Worm (Caenorhabditis elegans) whole organism, early embryonic: Measurements from ENCODE around the gene scl-2.

Source experiments
- B0310.2 ChIP-seq: sonication (generic microtip); optimal IDR thresholded peaks from 2 replicates; lab custom pipeline; 2016; ENCODE audit warnings: mild to moderate bottlenecking, missing genetic modification characterization, missing compliant biosample characterization
- F13C5.2 ChIP-seq: sonication (generic microtip); optimal IDR thresholded peaks from 2 replicates; lab custom pipeline; 2017; ENCODE audit warnings: mild to moderate bottlenecking, missing genetic modification characterization, inconsistent platforms, missing compliant biosample characterization
- aly-1 ChIP-seq: sonication (generic microtip); optimal IDR thresholded peaks from 2 replicates; lab custom pipeline; 2016; ENCODE audit warnings: missing genetic modification characterization, missing compliant biosample characterization
- ama-1 ChIP-seq: fragments of 150-350 bp; optimal IDR thresholded peaks from 2 replicates; lab custom pipeline; 2014
- ceh-13 ChIP-seq: fragments of 200-800 bp; sonication (Bioruptor generic); optimal IDR thresholded peaks from 2 replicates; lab custom pipeline; 2018; ENCODE audit warnings: mild to moderate bottlenecking, missing genetic modification characterization, missing compliant biosample characterization
- ceh-36 ChIP-seq: sonication (generic microtip); optimal IDR thresholded peaks from 2 replicates; lab custom pipeline; 2016; ENCODE audit warnings: missing genetic modification characterization, inconsistent platforms, missing compliant biosample characterization
- ets-7 ChIP-seq: sonication (generic microtip); optimal IDR thresholded peaks from 2 replicates; lab custom pipeline; 2016; ENCODE audit warnings: missing genotype, missing genetic modification characterization, missing compliant biosample characterization
- flt-1 ChIP-seq: fragments of 200-800 bp; sonication (Bioruptor generic); IDR thresholded peaks from 2 replicates; pipeline ENCODE4 v1.3.6; 2022; ENCODE audit warnings: missing genetic modification characterization, missing compliant biosample characterization
- hmbx-1 ChIP-seq: sonication (generic microtip); optimal IDR thresholded peaks from 2 replicates; lab custom pipeline; 2016; ENCODE audit warnings: mild to moderate bottlenecking, missing genetic modification characterization, missing compliant biosample characterization
- hmg-4 ChIP-seq: fragments of 200-800 bp; sonication (Bioruptor generic); optimal IDR thresholded peaks from 2 replicates; lab custom pipeline; 2018; ENCODE audit warnings: mild to moderate bottlenecking, missing genetic modification characterization, missing compliant biosample characterization
- hnd-1 ChIP-seq: sonication (generic microtip); optimal IDR thresholded peaks from 2 replicates; lab custom pipeline; 2016; ENCODE audit warnings: missing genetic modification characterization, missing compliant biosample characterization
- pes-1 ChIP-seq: fragments of 200-800 bp; sonication (Bioruptor generic); IDR thresholded peaks from 2 replicates; pipeline ENCODE4 v1.3.6; 2022; ENCODE audit warnings: missing genetic modification reagents, missing genetic modification characterization, missing compliant biosample characterization
- scrt-1 ChIP-seq: fragments of 200-800 bp; sonication (Bioruptor generic); IDR thresholded peaks from 2 replicates; pipeline ENCODE4 v1.3.6; 2022; ENCODE audit warnings: missing genetic modification characterization, missing compliant biosample characterization
- sea-1 ChIP-seq: fragments of 200-800 bp; sonication (Bioruptor generic); conservative IDR thresholded peaks from 2 replicates; pipeline ENCODE4 v1.3.6; 2022; ENCODE audit warnings: missing genetic modification characterization, missing compliant biosample characterization
- tbx-11 ChIP-seq: fragments of 200-800 bp; sonication (Bioruptor generic); IDR thresholded peaks from 2 replicates; pipeline ENCODE4 v1.3.6; 2022; ENCODE audit warnings: missing genetic modification characterization, missing compliant biosample characterization
- tbx-37 ChIP-seq: fragments of 200-800 bp; sonication (Bioruptor generic); conservative IDR thresholded peaks from 2 replicates; pipeline ENCODE4 v1.3.6; 2022; ENCODE audit warnings: missing genetic modification reagents, missing genetic modification characterization, missing compliant biosample characterization
- tra-4 ChIP-seq: sonication (generic microtip); optimal IDR thresholded peaks from 2 replicates; lab custom pipeline; 2017; ENCODE audit warnings: missing genetic modification characterization, missing compliant biosample characterization

Gene scl-2

DNA sequence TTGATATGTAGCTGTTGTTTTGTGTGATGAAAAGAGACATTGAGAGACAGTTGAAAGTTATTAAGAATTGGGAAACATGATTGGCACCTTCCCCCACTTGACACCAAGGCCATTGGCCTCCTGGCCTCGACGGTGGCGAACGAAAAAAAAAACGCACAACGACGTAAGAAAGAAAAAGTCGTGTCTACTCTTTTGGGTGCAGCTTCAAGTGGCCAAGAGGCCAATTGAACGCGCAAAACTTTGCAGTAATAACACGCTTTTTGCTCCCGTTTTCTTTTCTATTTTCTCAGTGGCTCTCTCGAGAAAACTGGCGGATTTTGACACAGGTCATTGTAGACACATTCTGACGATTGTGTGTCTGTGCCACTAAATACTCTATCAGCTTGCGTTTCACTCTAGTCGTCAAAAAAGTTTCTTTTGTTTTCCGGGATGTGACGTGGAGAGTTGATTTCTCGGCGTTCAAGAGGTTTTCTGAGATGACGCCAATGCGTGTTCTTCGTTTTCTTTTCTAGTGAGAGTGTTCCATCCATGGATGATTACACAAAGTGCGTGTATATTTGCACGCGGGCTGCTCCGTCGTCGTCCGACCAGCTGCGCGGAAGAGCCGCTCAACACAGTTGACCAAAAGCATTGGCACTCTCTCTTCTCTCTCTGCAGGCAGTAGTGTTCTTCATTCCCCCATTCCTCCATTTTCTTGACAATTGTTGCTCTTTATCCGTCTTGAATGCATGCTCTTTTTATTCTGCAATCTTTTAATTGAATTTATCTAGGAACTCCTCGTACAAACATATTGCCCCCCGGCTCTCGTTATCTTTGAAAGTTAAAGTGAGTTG is 26.8 kb upstream of the scl-2 start:
- TF ChIP-seq F13C5.2 (tag; lab: Kevin White, UChicago) (peak; percentile 12), sea-1 (no peak; the same call in 1 of the 2 replicates), scrt-1 (GFP tag; lab: Robert Waterston, UW) (no peak), hmg-4 (GFP tag; lab: Kevin White, UChicago) (peak; percentile 43), tra-4 (no peak)

DNA sequence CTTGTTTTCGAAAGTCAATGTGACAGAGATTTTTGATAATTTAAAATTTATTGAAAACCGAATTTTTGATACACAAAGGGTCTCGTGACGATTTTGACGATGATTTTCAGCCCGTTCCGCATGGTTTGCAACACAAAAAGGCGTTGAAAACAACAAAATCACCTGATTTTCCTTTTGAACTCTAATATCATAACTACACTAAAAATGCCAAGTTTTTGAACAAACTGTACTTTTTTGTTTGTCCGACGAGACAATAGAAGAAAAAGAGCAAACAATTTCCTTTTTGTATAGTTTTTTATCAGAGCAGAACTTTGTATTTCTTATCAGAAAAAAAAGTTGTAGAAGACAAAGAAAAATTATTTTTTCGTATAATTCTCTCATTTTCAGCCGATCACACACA is 25.4 kb upstream of the scl-2 start:
- no peak for TF ChIP-seq ceh-36 (tag; lab: Kevin White, UChicago)
- TF ChIP-seq pes-1 (GFP tag; lab: Robert Waterston, UW): no peak
- TF ChIP-seq tbx-11 (GFP tag; lab: Robert Waterston, UW): no peak
- TF ChIP-seq B0310.2 (tag; lab: Kevin White, UChicago): no peak
- TF ChIP-seq ceh-13 (GFP tag; lab: Kevin White, UChicago): no peak
- TF ChIP-seq ama-1 (lab: Kevin White, UChicago): no peak
- TF ChIP-seq scrt-1 (GFP tag; lab: Robert Waterston, UW): no peak
- no peak for TF ChIP-seq aly-1
- no peak for TF ChIP-seq tra-4
- no peak for TF ChIP-seq hmg-4 (GFP tag; lab: Kevin White, UChicago)
- TF ChIP-seq sea-1: no peak
- no peak for TF ChIP-seq hmbx-1
- TF ChIP-seq ets-7 (tag; lab: Kevin White, UChicago): no peak
- no peak for TF ChIP-seq hnd-1 (tag; lab: Kevin White, UChicago)
- TF ChIP-seq flt-1 (GFP tag; lab: Robert Waterston, UW): no peak
- no peak for TF ChIP-seq F13C5.2 (tag; lab: Kevin White, UChicago)

DNA sequence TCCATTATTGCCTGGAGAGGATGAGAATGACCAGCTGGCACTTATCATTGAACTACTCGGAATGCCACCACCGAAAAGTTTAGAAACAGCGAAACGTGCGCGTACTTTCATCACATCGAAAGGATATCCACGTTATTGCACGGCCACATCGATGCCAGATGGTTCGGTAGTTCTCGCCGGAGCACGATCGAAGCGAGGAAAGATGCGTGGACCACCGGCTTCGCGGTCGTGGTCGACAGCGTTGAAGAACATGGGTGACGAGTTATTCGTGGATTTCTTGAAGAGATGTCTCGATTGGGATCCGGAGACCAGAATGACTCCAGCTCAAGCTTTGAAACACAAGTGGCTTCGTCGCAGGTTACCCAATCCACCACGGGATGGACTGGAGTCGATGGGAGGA is 24.0 kb upstream of the scl-2 start:
- no peak for TF ChIP-seq sea-1
- peak; percentile 9 for TF ChIP-seq ama-1 (lab: Kevin White, UChicago)
- TF ChIP-seq tbx-37 (GFP tag; lab: Robert Waterston, UW): no peak

DNA sequence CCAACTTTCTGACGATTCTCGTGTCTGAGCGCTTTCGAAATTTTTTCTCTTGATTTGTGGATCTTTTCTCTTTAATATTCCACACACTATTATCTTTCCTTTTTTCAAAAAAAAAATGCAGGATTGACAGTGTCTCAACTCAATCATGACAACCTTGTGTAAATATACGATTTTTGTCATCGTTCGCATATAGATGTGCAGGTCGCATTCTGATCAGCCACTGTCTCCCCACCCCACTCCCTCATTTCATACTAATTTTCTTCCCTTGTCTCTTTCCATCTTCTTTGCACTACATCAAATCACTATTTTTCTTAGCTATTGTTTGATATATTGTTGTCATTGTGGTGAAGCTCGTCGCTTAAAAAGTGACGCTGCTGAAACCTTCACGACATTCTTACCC is 22.2 kb upstream of the scl-2 start:
- TF ChIP-seq tbx-37 (GFP tag; lab: Robert Waterston, UW) (no peak), ceh-13 (GFP tag; lab: Kevin White, UChicago) (no peak), aly-1 (no peak)

DNA sequence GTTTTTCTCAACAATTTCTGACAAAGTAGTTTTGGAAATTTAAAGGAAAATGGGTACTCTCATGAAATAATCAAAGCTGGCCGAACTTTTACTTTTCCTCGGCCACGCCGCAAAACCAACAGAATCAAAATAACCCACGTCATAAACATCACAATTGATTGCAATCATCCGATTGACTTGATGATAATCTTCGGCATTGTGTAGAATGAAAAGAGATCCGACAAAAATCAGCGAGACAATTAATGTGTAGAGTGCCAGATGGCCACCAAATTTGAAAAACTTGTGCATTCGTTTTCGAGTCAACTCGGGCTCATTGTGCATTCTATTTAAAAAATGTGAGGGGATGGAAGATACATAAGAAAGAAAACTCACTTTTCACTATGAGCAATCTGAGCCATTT is 20.7 kb upstream of the scl-2 start:
- TF ChIP-seq hmbx-1: no peak
- no peak for TF ChIP-seq tbx-11 (GFP tag; lab: Robert Waterston, UW)
- TF ChIP-seq ets-7 (tag; lab: Kevin White, UChicago): no peak
- no peak for TF ChIP-seq ceh-13 (GFP tag; lab: Kevin White, UChicago)

DNA sequence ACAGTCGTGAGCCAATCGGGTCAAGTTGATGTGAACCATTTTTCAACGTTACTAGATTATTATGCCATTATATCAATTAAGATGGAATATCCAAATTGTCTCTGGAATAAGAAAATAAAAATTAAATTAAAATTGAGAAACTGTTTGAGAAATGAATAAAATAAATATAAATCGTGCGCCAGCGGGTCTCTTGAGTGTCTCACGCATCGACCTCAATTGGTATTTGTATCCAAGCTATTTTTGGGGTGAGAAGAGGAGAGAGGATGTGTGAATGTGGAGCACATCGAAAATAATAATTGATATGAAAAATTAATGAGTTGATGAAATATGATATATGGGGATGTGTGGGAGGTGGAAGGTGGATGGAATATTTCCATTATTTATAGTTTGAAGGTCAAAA is 18.6 kb upstream of the scl-2 start, which contains the start of gene F49E11.2:
Gene F49E11.2, minus strand, starts transcription at position 101 of the 400 bp plus-strand sequence.
- TF ChIP-seq sea-1 (no peak), tra-4 (no peak), hmg-4 (GFP tag; lab: Kevin White, UChicago) (no peak), flt-1 (GFP tag; lab: Robert Waterston, UW) (no peak)

DNA sequence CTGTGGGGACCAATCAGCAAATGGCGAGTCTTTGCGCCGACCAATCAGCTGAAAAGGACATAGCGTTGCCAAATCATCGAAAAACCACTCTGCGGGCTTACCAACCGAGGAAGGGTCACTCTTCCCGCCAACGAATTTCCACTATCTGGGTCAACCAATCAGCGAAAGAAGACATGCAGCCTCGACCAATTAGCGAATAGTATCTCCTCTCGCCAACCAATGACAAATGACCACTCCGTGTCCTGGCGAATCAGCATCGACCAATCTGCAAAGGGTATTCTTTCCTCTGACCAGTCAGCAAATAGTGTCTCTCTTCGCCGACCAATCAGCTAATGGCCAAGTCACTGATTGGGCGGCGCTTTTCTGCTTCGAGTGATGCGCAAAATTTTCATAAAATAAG is 16.0 kb upstream of the scl-2 start:
- TF ChIP-seq F13C5.2 (tag; lab: Kevin White, UChicago) (no peak), pes-1 (GFP tag; lab: Robert Waterston, UW) (no peak)

DNA sequence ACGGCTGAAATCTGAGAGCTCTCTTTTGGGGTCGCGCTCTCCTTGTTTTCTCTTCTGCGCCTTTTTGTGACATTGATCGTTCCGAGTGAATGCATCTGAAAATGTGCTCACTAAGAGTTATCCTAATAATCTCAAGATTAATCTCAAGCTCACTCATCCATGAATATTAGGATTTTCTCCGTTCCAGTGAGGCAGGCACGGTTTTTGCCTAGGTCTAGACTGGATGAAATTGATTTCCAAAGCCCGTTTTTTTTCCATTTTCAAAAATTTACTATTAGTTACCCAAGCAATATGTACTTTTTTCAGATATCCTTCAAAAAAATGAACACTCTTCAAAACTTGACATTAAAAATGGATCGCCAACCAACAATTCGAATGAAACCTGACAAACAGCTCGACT is 15.4 kb upstream of the scl-2 start, which contains the start of gene amt-2:
Gene amt-2, plus strand, starts transcription at position 301 of the 400 bp plus-strand sequence.
- no peak for TF ChIP-seq flt-1 (GFP tag; lab: Robert Waterston, UW)
- TF ChIP-seq ets-7 (tag; lab: Kevin White, UChicago): no peak
- TF ChIP-seq hnd-1 (tag; lab: Kevin White, UChicago): no peak
- TF ChIP-seq pes-1 (GFP tag; lab: Robert Waterston, UW): no peak
- TF ChIP-seq scrt-1 (GFP tag; lab: Robert Waterston, UW): no peak
- TF ChIP-seq ceh-13 (GFP tag; lab: Kevin White, UChicago): no peak
- TF ChIP-seq ceh-36 (tag; lab: Kevin White, UChicago): no peak
- TF ChIP-seq sea-1: no peak
- TF ChIP-seq tbx-11 (GFP tag; lab: Robert Waterston, UW): no peak
- no peak for TF ChIP-seq tbx-37 (GFP tag; lab: Robert Waterston, UW)
- TF ChIP-seq hmbx-1: no peak

DNA sequence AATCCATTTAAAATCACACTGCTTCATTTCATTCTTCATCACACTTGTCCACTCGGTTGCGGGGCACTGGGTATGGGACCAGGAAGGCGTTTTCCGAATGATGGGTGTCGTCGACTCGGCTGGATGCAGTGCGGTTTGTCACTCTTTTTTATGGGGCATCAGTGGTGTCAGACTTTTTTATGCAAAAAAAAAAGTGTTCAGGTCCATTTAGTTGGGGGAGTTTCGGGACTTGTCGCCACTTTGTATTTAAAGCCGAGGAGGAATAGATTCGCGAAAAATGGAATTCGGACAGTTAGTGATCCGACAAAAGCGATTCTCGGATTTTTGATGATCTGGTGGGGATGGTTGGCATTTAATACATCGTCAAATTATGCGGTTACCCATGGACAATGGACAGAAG is 12.5 kb upstream of the scl-2 start:
- no peak for TF ChIP-seq ets-7 (tag; lab: Kevin White, UChicago)
- TF ChIP-seq ama-1 (lab: Kevin White, UChicago): no peak
- no peak for TF ChIP-seq tbx-37 (GFP tag; lab: Robert Waterston, UW)
- TF ChIP-seq B0310.2 (tag; lab: Kevin White, UChicago): no peak
- TF ChIP-seq pes-1 (GFP tag; lab: Robert Waterston, UW): no peak
- TF ChIP-seq tra-4: no peak
- TF ChIP-seq flt-1 (GFP tag; lab: Robert Waterston, UW): no peak
- no peak for TF ChIP-seq hnd-1 (tag; lab: Kevin White, UChicago)
